Worm (Caenorhabditis elegans) whole organism, young adult: ENCODE results near the gene fipr-8.

Source experiments
- Y67H2A.10 ChIP-seq: fragments of 200-800 bp; sonication (Bioruptor generic); conservative IDR thresholded peaks from 2 replicates; pipeline ENCODE4 v1.3.6; 2022; ENCODE audit warnings: missing genetic modification reagents, missing genetic modification characterization, missing compliant biosample characterization
- ama-1 ChIP-seq, 3 experiments: fragments of 150-350 bp in 1 of 3; sonication (generic microtip) in 2 of 3; optimal IDR thresholded peaks; 2 replicates each; lab custom pipeline; 2014 to 2018; ENCODE audit warnings: missing biosample characterization in 2 of 3, missing genetic modification characterization in 2 of 3, missing genetic modification reagents in 2 of 3
- ceh-100 ChIP-seq: fragments of 200-800 bp; sonication (Bioruptor generic); IDR thresholded peaks from 2 replicates; pipeline ENCODE4 v1.3.6; 2022; ENCODE audit warnings: missing genetic modification reagents, missing genetic modification characterization, missing compliant biosample characterization
- efl-1 ChIP-seq: fragments of 150-350 bp; optimal IDR thresholded peaks from 2 replicates; lab custom pipeline; 2014; ENCODE audit warnings: missing biosample characterization, missing genetic modification reagents, missing genetic modification characterization
- egrh-3 ChIP-seq: fragments of 200-800 bp; sonication (Bioruptor generic); IDR thresholded peaks from 2 replicates; pipeline ENCODE4 v1.3.6; 2022; ENCODE audit warnings: missing genetic modification reagents, missing genetic modification characterization, missing compliant biosample characterization
- lin-35 ChIP-seq, 3 experiments: fragments of 150-350 bp in 2 of 3; sonication (generic microtip) in 1 of 3; optimal IDR thresholded peaks; 2 replicates each; lab custom pipeline; 2014 to 2018; ENCODE audit warnings: missing biosample characterization in 3 of 3, missing genetic modification characterization in 3 of 3, missing genetic modification reagents in 3 of 3
- sdz-38 ChIP-seq: sonication (generic microtip); optimal IDR thresholded peaks from 2 replicates; lab custom pipeline; 2016; ENCODE audit warnings: missing genotype, missing genetic modification characterization, missing compliant biosample characterization

- TF ChIP-seq ceh-100 (no peak), efl-1 (GFP tag; lab: Kevin White, UChicago) (no peak), Y67H2A.10 (GFP tag; lab: Robert Waterston, UW) (no peak), ama-1 (optimal IDR thresholded peaks at IDR 0.05; lab: Kevin White, UChicago) (no peak), ama-1 (GFP tag; optimal IDR thresholded peaks at IDR 0.05; lab: Kevin White, UChicago) (no peak), lin-35 (GFP tag; optimal IDR thresholded peaks at IDR 0.05; lab: Kevin White, UChicago) (no peak), sdz-38 (no peak), egrh-3 (no peak)
Measured at ce11 chrV:10283444-10283843, 43.7 kb upstream of the fipr-8 start, which contains the start of gene lys-3.
